Worm (Caenorhabditis elegans) whole organism, L4 larva: ENCODE results near the gene C04A11.2.
A peak's percentile ranks its signal among the peaks of the same experiment; 100 is the strongest.

Experiments used
- F26F4.8 ChIP-seq: fragments of 200-800 bp; sonication (Bioruptor generic); conservative IDR thresholded peaks from 2 replicates; pipeline ENCODE4 v1.3.6; 2022; ENCODE audit warnings: missing genetic modification characterization, missing compliant biosample characterization
- F37D6.2 ChIP-seq: sonication (generic microtip); optimal IDR thresholded peaks from 2 replicates; lab custom pipeline; 2016; ENCODE audit warnings: mild to moderate bottlenecking, missing genetic modification characterization, missing compliant biosample characterization
- T20F7.1 ChIP-seq: fragments of 200-800 bp; sonication (Bioruptor generic); optimal IDR thresholded peaks from 2 replicates; lab custom pipeline; 2018; ENCODE audit warnings: mild to moderate bottlenecking, missing genetic modification characterization, missing compliant biosample characterization
- Y48G9A.11 ChIP-seq: fragments of 200-800 bp; sonication (Bioruptor generic); IDR thresholded peaks from 2 replicates; pipeline ENCODE4 v1.3.6; 2022; ENCODE audit warnings: missing genetic modification reagents, missing genetic modification characterization, missing compliant biosample characterization
- Y5F2A.4 ChIP-seq: fragments of 200-800 bp; sonication (Bioruptor generic); optimal IDR thresholded peaks from 2 replicates; lab custom pipeline; 2018; ENCODE audit warnings: mild to moderate bottlenecking, missing genetic modification characterization, missing compliant biosample characterization
- arid-1 ChIP-seq: fragments of 200-800 bp; sonication (Bioruptor generic); conservative IDR thresholded peaks from 2 replicates; pipeline ENCODE4 v1.3.6; 2022; ENCODE audit warnings: missing genetic modification reagents, missing genetic modification characterization, missing compliant biosample characterization
- attf-4 ChIP-seq: sonication (generic microtip); optimal IDR thresholded peaks from 3 replicates; lab custom pipeline; 2017; ENCODE audit warnings: missing biosample characterization, missing genetic modification characterization
- ceh-28 ChIP-seq: fragments of 150-350 bp; optimal IDR thresholded peaks from 2 replicates; lab custom pipeline; 2014; ENCODE audit warnings: missing biosample characterization, missing genetic modification reagents, missing genetic modification characterization
- ceh-62 ChIP-seq: sonication (generic microtip); optimal IDR thresholded peaks from 2 replicates; lab custom pipeline; 2017; ENCODE audit warnings: missing biosample characterization, missing genetic modification characterization
- ces-1 ChIP-seq: fragments of 150-350 bp; sonication (generic microtip); optimal IDR thresholded peaks from 4 replicates; lab custom pipeline; 2014; ENCODE audit warnings: missing biosample characterization, missing genetic modification reagents, missing genetic modification characterization
- ctbp-1 ChIP-seq: fragments of 200-800 bp; sonication (Bioruptor generic); IDR thresholded peaks from 2 replicates; pipeline ENCODE4 v1.3.6; 2022; ENCODE audit warnings: missing genetic modification reagents, missing genetic modification characterization, missing compliant biosample characterization
- daf-12 ChIP-seq: fragments of 150-350 bp; optimal IDR thresholded peaks from 2 replicates; lab custom pipeline; 2014; ENCODE audit warnings: missing biosample characterization, missing genetic modification reagents, missing genetic modification characterization
- daf-16 ChIP-seq, 3 experiments: sonication (generic microtip); optimal IDR thresholded peaks; 2 replicates each; lab custom pipeline; 2016 to 2017; ENCODE audit warnings: missing genetic modification characterization in 3 of 3, missing genetic modification reagents in 3 of 3, mild to moderate bottlenecking in 2 of 3, missing compliant biosample characterization in 2 of 3, missing biosample characterization in 1 of 3, moderate library complexity in 1 of 3
- dmd-6 ChIP-seq: fragments of 200-800 bp; sonication (Bioruptor generic); IDR thresholded peaks from 2 replicates; pipeline ENCODE4 v1.3.6; 2022; ENCODE audit warnings: missing genetic modification reagents, missing genetic modification characterization, missing compliant biosample characterization
- dmd-8 ChIP-seq: fragments of 200-800 bp; sonication (Bioruptor generic); IDR thresholded peaks from 2 replicates; pipeline ENCODE4 v1.3.6; 2022; ENCODE audit warnings: missing genetic modification characterization, missing compliant biosample characterization
- dmd-9 ChIP-seq: fragments of 200-800 bp; sonication (Bioruptor generic); IDR thresholded peaks from 2 replicates; pipeline ENCODE4 v1.3.6; 2022; ENCODE audit warnings: missing genetic modification reagents, missing genetic modification characterization, missing compliant biosample characterization
- duxl-1 ChIP-seq: sonication (generic microtip); optimal IDR thresholded peaks from 2 replicates; lab custom pipeline; 2016; ENCODE audit warnings: mild to moderate bottlenecking, missing genetic modification characterization, moderate library complexity, missing compliant biosample characterization; ENCODE audit not compliant: poor library complexity
- dve-1 ChIP-seq: sonication (generic microtip); optimal IDR thresholded peaks from 2 replicates; lab custom pipeline; 2017; ENCODE audit warnings: antibody characterized with exemption, mild to moderate bottlenecking, missing genetic modification characterization, missing compliant biosample characterization; ENCODE audit not compliant: insufficient read depth
- egl-43 ChIP-seq: fragments of 200-800 bp; sonication (Bioruptor generic); IDR thresholded peaks from 2 replicates; pipeline ENCODE4 v1.3.6; 2022; ENCODE audit warnings: missing genetic modification reagents, missing genetic modification characterization, missing compliant biosample characterization
- fos-1 ChIP-seq: fragments of 150-350 bp; optimal IDR thresholded peaks from 2 replicates; lab custom pipeline; 2014; ENCODE audit warnings: missing biosample characterization, missing genetic modification characterization
- gei-8 ChIP-seq: fragments of 200-800 bp; sonication (Bioruptor generic); optimal IDR thresholded peaks from 2 replicates; lab custom pipeline; 2018; ENCODE audit warnings: mild to moderate bottlenecking, missing genetic modification characterization, missing compliant biosample characterization
- hlh-11 ChIP-seq: fragments of 200-800 bp; sonication (Bioruptor generic); optimal IDR thresholded peaks from 2 replicates; lab custom pipeline; 2018; ENCODE audit warnings: mild to moderate bottlenecking, missing genetic modification characterization, missing compliant biosample characterization
- hlh-30 ChIP-seq: sonication (generic microtip); optimal IDR thresholded peaks from 2 replicates; lab custom pipeline; 2017; ENCODE audit warnings: antibody characterized with exemption, mild to moderate bottlenecking, missing genetic modification characterization, missing compliant biosample characterization; ENCODE audit not compliant: insufficient read depth
- lim-7 ChIP-seq: fragments of 200-800 bp; sonication (Bioruptor generic); IDR thresholded peaks from 2 replicates; pipeline ENCODE4 v1.3.6; 2022; ENCODE audit warnings: missing genetic modification characterization, missing compliant biosample characterization
- lin-38 ChIP-seq: fragments of 200-800 bp; sonication (Bioruptor generic); IDR thresholded peaks from 2 replicates; pipeline ENCODE4 v1.3.6; 2022; ENCODE audit warnings: missing genetic modification reagents, missing genetic modification characterization, missing compliant biosample characterization
- lir-3 ChIP-seq: sonication (generic microtip); optimal IDR thresholded peaks from 2 replicates; lab custom pipeline; 2016; ENCODE audit warnings: mild to moderate bottlenecking, missing genetic modification characterization, missing compliant biosample characterization
- madf-9 ChIP-seq: fragments of 200-800 bp; sonication (Bioruptor generic); conservative IDR thresholded peaks from 2 replicates; pipeline ENCODE4 v1.3.6; 2022; ENCODE audit warnings: missing genetic modification reagents, missing genetic modification characterization, missing compliant biosample characterization
- mep-1 ChIP-seq: fragments of 150-350 bp; sonication (generic microtip); optimal IDR thresholded peaks from 3 replicates; lab custom pipeline; 2014; ENCODE audit warnings: missing biosample characterization, missing genetic modification characterization
- nhr-10 ChIP-seq: fragments of 150-350 bp; optimal IDR thresholded peaks from 2 replicates; lab custom pipeline; 2014; ENCODE audit warnings: missing biosample characterization, missing genetic modification characterization
- nhr-102 ChIP-seq: sonication (generic microtip); optimal IDR thresholded peaks from 2 replicates; lab custom pipeline; 2016; ENCODE audit warnings: mild to moderate bottlenecking, missing genetic modification characterization, moderate library complexity, missing compliant biosample characterization
- nhr-111 ChIP-seq: fragments of 200-800 bp; sonication (Bioruptor generic); optimal IDR thresholded peaks from 2 replicates; lab custom pipeline; 2018; ENCODE audit warnings: mild to moderate bottlenecking, missing genetic modification characterization, missing compliant biosample characterization
- nhr-41 ChIP-seq: fragments of 200-800 bp; sonication (Bioruptor generic); IDR thresholded peaks from 2 replicates; pipeline ENCODE4 v1.3.6; 2022; ENCODE audit warnings: missing genetic modification reagents, missing genetic modification characterization, missing compliant biosample characterization
- nhr-48 ChIP-seq: sonication (generic microtip); optimal IDR thresholded peaks from 2 replicates; lab custom pipeline; 2016; ENCODE audit warnings: mild to moderate bottlenecking, missing genetic modification characterization, missing compliant biosample characterization
- nhr-6 ChIP-seq: fragments of 150-350 bp; optimal IDR thresholded peaks from 2 replicates; lab custom pipeline; 2014; ENCODE audit warnings: missing biosample characterization, missing genetic modification characterization
- pha-4 ChIP-seq, 2 experiments: fragments of 150-350 bp in 1 of 2; fragments of 200-800 bp in 1 of 2; sonication (Bioruptor generic) in 1 of 2; IDR thresholded peaks in 1 of 2; optimal IDR thresholded peaks in 1 of 2; 2 replicates each; pipeline versions ENCODE4 v1.3.6 to Lab custom; 2014 to 2022; ENCODE audit warnings: missing genetic modification characterization in 2 of 2, missing genetic modification reagents in 2 of 2, missing biosample characterization in 1 of 2, missing compliant biosample characterization in 1 of 2
- php-3 ChIP-seq: fragments of 200-800 bp; sonication (Bioruptor generic); IDR thresholded peaks from 2 replicates; pipeline ENCODE4 v1.3.6; 2022; ENCODE audit warnings: missing genetic modification reagents, missing genetic modification characterization, missing compliant biosample characterization
- pqm-1 ChIP-seq: sonication (generic microtip); optimal IDR thresholded peaks from 2 replicates; lab custom pipeline; 2017; ENCODE audit warnings: missing biosample characterization, missing genetic modification characterization
- skn-1 ChIP-seq: fragments of 150-350 bp; optimal IDR thresholded peaks from 2 replicates; lab custom pipeline; 2014; ENCODE audit warnings: missing biosample characterization, missing genetic modification characterization
- snpc-1.2 ChIP-seq: fragments of 200-800 bp; sonication (Bioruptor generic); IDR thresholded peaks from 2 replicates; pipeline ENCODE4 v1.3.6; 2022; ENCODE audit warnings: missing genetic modification reagents, missing genetic modification characterization, missing compliant biosample characterization
- spr-1 ChIP-seq: sonication (generic microtip); optimal IDR thresholded peaks from 2 replicates; lab custom pipeline; 2016; ENCODE audit warnings: mild to moderate bottlenecking, missing genetic modification characterization, missing compliant biosample characterization
- tag-97 ChIP-seq: fragments of 200-800 bp; sonication (Bioruptor generic); IDR thresholded peaks from 2 replicates; pipeline ENCODE4 v1.3.6; 2022; ENCODE audit warnings: missing genetic modification characterization, missing compliant biosample characterization
- tra-1 ChIP-seq: fragments of 200-800 bp; sonication (Bioruptor generic); IDR thresholded peaks from 2 replicates; pipeline ENCODE4 v1.3.6; 2022; ENCODE audit warnings: missing genetic modification reagents, missing genetic modification characterization, missing compliant biosample characterization
- unc-62 ChIP-seq, 3 experiments: fragments of 150-350 bp in 1 of 3; sonication (generic microtip); optimal IDR thresholded peaks in 2 of 3; peaks in 1 of 3; 1 replicate in 1 of 3; 2 replicates in 2 of 3; lab custom pipeline; 2014 to 2017; ENCODE audit warnings: missing biosample characterization in 3 of 3, missing genetic modification characterization in 3 of 3, missing genetic modification reagents in 3 of 3, missing genotype in 1 of 3
- zag-1 ChIP-seq: fragments of 150-350 bp; optimal IDR thresholded peaks from 2 replicates; lab custom pipeline; 2014; ENCODE audit warnings: missing biosample characterization, missing genetic modification characterization
- zfp-2 ChIP-seq: sonication (generic microtip); optimal IDR thresholded peaks from 2 replicates; lab custom pipeline; 2016; ENCODE audit warnings: mild to moderate bottlenecking, missing genetic modification characterization, missing compliant biosample characterization
- zip-11 ChIP-seq: fragments of 200-800 bp; sonication (Bioruptor generic); IDR thresholded peaks from 2 replicates; pipeline ENCODE4 v1.3.6; 2022; ENCODE audit warnings: missing genetic modification characterization, missing compliant biosample characterization
- zip-2 ChIP-seq: fragments of 150-350 bp; optimal IDR thresholded peaks from 2 replicates; lab custom pipeline; 2014; ENCODE audit warnings: missing biosample characterization, missing genetic modification characterization

Gene C04A11.2

ce11 chrX:13654276-13654675 is 14.4 kb downstream of the C04A11.2 start:
- TF ChIP-seq nhr-111 (GFP tag; lab: Kevin White, UChicago), result no peak
- peak in 1 of 2 experiments; percentile 55 for TF ChIP-seq unc-62 (GFP tag; optimal IDR thresholded peaks at IDR 0.05 in 1 of 2; lab: Kevin White, UChicago)
- no peak for TF ChIP-seq unc-62 (tag; optimal IDR thresholded peaks at IDR 0.05; lab: Kevin White, UChicago)

- TF ChIP-seq nhr-48 (tag; lab: Kevin White, UChicago) (peak; percentile 45), tra-1 (GFP tag; lab: Robert Waterston, UW) (0 out of 2 replicates have a peak, but pooled peaks have one; percentile 38), F37D6.2 (tag; lab: Kevin White, UChicago) (no peak), nhr-102 (no peak), dmd-6 (no peak), ctbp-1 (GFP tag; lab: Robert Waterston, UW) (no peak), Y48G9A.11 (no peak), zag-1 (tag; lab: Kevin White, UChicago) (no peak), snpc-1.2 (peak; percentile 83), hlh-11 (tag; lab: Kevin White, UChicago) (no peak), pha-4 (GFP tag; IDR thresholded peaks at IDR 0.05; lab: Robert Waterston, UW) (peak; percentile 70; the same call in 1 of the 2 replicates), pha-4 (tag; optimal IDR thresholded peaks at IDR 0.05; lab: Kevin White, UChicago) (no peak), daf-16 (GFP tag; optimal IDR thresholded peaks at IDR 0.05; lab: Kevin White, UChicago) (peak; percentile 26 to 74), daf-16 (tag; optimal IDR thresholded peaks at IDR 0.05; lab: Kevin White, UChicago) (no peak), zip-2 (peak; percentile 13), F26F4.8 (GFP tag; lab: Robert Waterston, UW) (peak; percentile 85), ces-1 (GFP tag; lab: Kevin White, UChicago) (no peak), egl-43 (GFP tag; lab: Robert Waterston, UW) (peak; percentile 87), zip-11 (GFP tag; lab: Robert Waterston, UW) (no peak), attf-4 (no peak), ceh-28 (tag; lab: Kevin White, UChicago) (no peak), arid-1 (GFP tag; lab: Robert Waterston, UW) (peak; percentile 82), pqm-1 (tag; lab: Kevin White, UChicago) (no peak), duxl-1 (tag; lab: Kevin White, UChicago) (peak; percentile 63), nhr-10 (no peak), skn-1 (tag; lab: Kevin White, UChicago) (no peak), nhr-6 (tag; lab: Kevin White, UChicago) (peak; percentile 14), lir-3 (tag; lab: Kevin White, UChicago) (peak; percentile 47), gei-8 (peak; percentile 3), spr-1 (peak; percentile 39), lin-38 (no peak; the same call in 1 of the 2 replicates), daf-12 (tag; lab: Kevin White, UChicago) (no peak), hlh-30 (tag; lab: Kevin White, UChicago) (peak; percentile 4), T20F7.1 (GFP tag; lab: Kevin White, UChicago) (peak; percentile 17), fos-1 (tag; lab: Kevin White, UChicago) (no peak), zfp-2 (tag; lab: Kevin White, UChicago) (peak; percentile 8), madf-9 (GFP tag; lab: Robert Waterston, UW) (peak; percentile 63; the same call in 1 of the 2 replicates), ceh-62 (tag; lab: Kevin White, UChicago) (no peak), Y5F2A.4 (GFP tag; lab: Kevin White, UChicago) (peak; percentile 27), dmd-8 (GFP tag; lab: Robert Waterston, UW) (peak; percentile 87), mep-1 (tag; lab: Kevin White, UChicago) (peak; percentile 11), nhr-41 (GFP tag; lab: Robert Waterston, UW) (0 out of 2 replicates have a peak, but pooled peaks have one; percentile 12), dmd-9 (no peak), php-3 (peak; percentile 47; the same call in 1 of the 2 replicates), dve-1 (tag; lab: Kevin White, UChicago) (peak; percentile 1), tag-97 (GFP tag; lab: Robert Waterston, UW) (no peak), lim-7 (peak; percentile 84), unc-62 (GFP tag; optimal IDR thresholded peaks at IDR 0.05 in 1 of 2; lab: Kevin White, UChicago) (no peak), unc-62 (tag; optimal IDR thresholded peaks at IDR 0.05; lab: Kevin White, UChicago) (no peak)
These were observed 15.1 kb downstream of the C04A11.2 start for ce11 chrX:13653573-13653972.
